Fruit fly (Drosophila melanogaster) whole organism, prepupa: Measurements from ENCODE around the gene Nrt.
A peak's percentile ranks its signal among the peaks of the same experiment; 100 is the strongest.

Experiments
- Blimp-1 ChIP-seq: fragments of 200-800 bp; sonication (Bioruptor generic); optimal IDR thresholded peaks from 3 replicates; lab custom pipeline; 2017; ENCODE audit warnings: missing biosample characterization, missing genetic modification characterization, mild to moderate bottlenecking, moderate library complexity, missing genetic modification reagents
- CG10669 ChIP-seq: fragments of 200-800 bp; sonication (Bioruptor generic); optimal IDR thresholded peaks from 3 replicates; lab custom pipeline; 2018; ENCODE audit warnings: missing biosample characterization, mild to moderate bottlenecking, missing genetic modification characterization, moderate library complexity
- CG11294 ChIP-seq: fragments of 200-800 bp; sonication (Bioruptor generic); IDR thresholded peaks from 2 replicates; pipeline ENCODE4 v1.3.6; 2022; ENCODE audit warnings: missing biosample characterization, missing genetic modification characterization
- CG11762 ChIP-seq: fragments of 200-800 bp; sonication (Bioruptor generic); optimal IDR thresholded peaks from 3 replicates; lab custom pipeline; 2016; ENCODE audit warnings: missing biosample characterization, missing genetic modification characterization; ENCODE audit not compliant: insufficient read depth
- CG11902 ChIP-seq: fragments of 200-800 bp; sonication (Bioruptor generic); optimal IDR thresholded peaks from 3 replicates; lab custom pipeline; 2016; ENCODE audit warnings: missing biosample characterization, missing genetic modification characterization
- CG15336 ChIP-seq: fragments of 200-800 bp; sonication (Bioruptor generic); IDR thresholded peaks from 2 replicates; pipeline ENCODE4 v1.3.6; 2022; ENCODE audit warnings: missing biosample characterization, missing genetic modification characterization
- CG1621 ChIP-seq: fragments of 200-800 bp; sonication (Bioruptor generic); optimal IDR thresholded peaks from 3 replicates; lab custom pipeline; 2018; ENCODE audit warnings: missing biosample characterization, mild to moderate bottlenecking, missing genetic modification characterization
- CG16779 ChIP-seq: fragments of 200-800 bp; sonication (Bioruptor generic); optimal IDR thresholded peaks from 3 replicates; lab custom pipeline; 2017; ENCODE audit warnings: missing biosample characterization, mild to moderate bottlenecking, missing genetic modification characterization
- CG31627 ChIP-seq: fragments of 200-800 bp; sonication (Bioruptor generic); optimal IDR thresholded peaks from 3 replicates; lab custom pipeline; 2016; ENCODE audit warnings: missing biosample characterization, missing genetic modification characterization
- CG3919 ChIP-seq: fragments of 200-800 bp; sonication (Bioruptor generic); optimal IDR thresholded peaks from 3 replicates; lab custom pipeline; 2016; ENCODE audit warnings: missing biosample characterization, missing genetic modification characterization
- CG6163 ChIP-seq: fragments of 200-800 bp; sonication (Bioruptor generic); IDR thresholded peaks from 3 replicates; pipeline ENCODE4 v1.3.6; 2022; ENCODE audit warnings: missing biosample characterization, missing genetic modification characterization
- CG6276 ChIP-seq: fragments of 200-800 bp; sonication (Bioruptor generic); optimal IDR thresholded peaks from 2 replicates; lab custom pipeline; 2017; ENCODE audit warnings: missing biosample characterization, mild to moderate bottlenecking, missing genetic modification characterization
- CG6854 ChIP-seq: fragments of 200-800 bp; sonication (Bioruptor generic); optimal IDR thresholded peaks from 2 replicates; lab custom pipeline; 2017; ENCODE audit warnings: missing biosample characterization, mild to moderate bottlenecking, missing genetic modification characterization
- CG7368 ChIP-seq: fragments of 200-800 bp; sonication (Bioruptor generic); optimal IDR thresholded peaks from 3 replicates; lab custom pipeline; 2016; ENCODE audit warnings: missing biosample characterization, missing genetic modification characterization
- CG8119 ChIP-seq: fragments of 200-800 bp; sonication (Bioruptor generic); IDR thresholded peaks from 3 replicates; pipeline ENCODE4 v1.3.6; 2022; ENCODE audit warnings: missing biosample characterization, missing genetic modification characterization
- CG8319 ChIP-seq: fragments of 200-800 bp; sonication (Bioruptor generic); optimal IDR thresholded peaks from 3 replicates; lab custom pipeline; 2016; ENCODE audit warnings: missing biosample characterization, missing genetic modification characterization
- CG8632 ChIP-seq: fragments of 200-800 bp; sonication (Bioruptor generic); optimal IDR thresholded peaks from 3 replicates; lab custom pipeline; 2016; ENCODE audit warnings: missing biosample characterization, missing genetic modification characterization
- CG9139 ChIP-seq: fragments of 200-800 bp; sonication (Bioruptor generic); optimal IDR thresholded peaks from 3 replicates; lab custom pipeline; 2017; ENCODE audit warnings: missing biosample characterization, mild to moderate bottlenecking, missing genetic modification characterization
- Eip75B ChIP-seq: fragments of 200-800 bp; sonication (Bioruptor generic); optimal IDR thresholded peaks from 3 replicates; lab custom pipeline; 2016; ENCODE audit warnings: missing biosample characterization, missing genetic modification characterization
- Eip78C ChIP-seq: fragments of 200-800 bp; sonication (Bioruptor generic); peaks from one replicate; lab custom pipeline; 2016; ENCODE audit warnings: missing biosample characterization, missing genetic modification characterization
- Eip93F ChIP-seq: fragments of 200-800 bp; sonication (Bioruptor generic); optimal IDR thresholded peaks from 2 replicates; lab custom pipeline; 2016; ENCODE audit warnings: missing biosample characterization, mild to moderate bottlenecking, missing genetic modification characterization
- Ets96B ChIP-seq: fragments of 200-800 bp; optimal IDR thresholded peaks from 2 replicates; lab custom pipeline; 2019; ENCODE audit warnings: missing biosample characterization, mild to moderate bottlenecking, missing genetic modification characterization, moderate library complexity
- Gug ChIP-seq: fragments of 200-800 bp; sonication (Bioruptor generic); IDR thresholded peaks from 2 replicates; pipeline ENCODE4 v1.3.6; 2022; ENCODE audit warnings: missing biosample characterization, missing genetic modification characterization
- Hr38 ChIP-seq: sonication (Bioruptor generic); optimal IDR thresholded peaks from 2 replicates; lab custom pipeline; 2016; ENCODE audit warnings: missing biosample characterization, missing genetic modification characterization
- Hr39 ChIP-seq: fragments of 200-800 bp; sonication (Bioruptor generic); optimal IDR thresholded peaks from 2 replicates; lab custom pipeline; 2016; ENCODE audit warnings: missing biosample characterization, missing genetic modification characterization
- Hr4 ChIP-seq: fragments of 200-800 bp; sonication (Bioruptor generic); optimal IDR thresholded peaks from 3 replicates; lab custom pipeline; 2016; ENCODE audit warnings: missing biosample characterization, missing genetic modification characterization
- Met ChIP-seq: fragments of 200-800 bp; sonication (Bioruptor generic); optimal IDR thresholded peaks from 3 replicates; lab custom pipeline; 2016; ENCODE audit warnings: missing biosample characterization, missing genetic modification characterization
- OdsH ChIP-seq: fragments of 200-800 bp; sonication (Bioruptor generic); optimal IDR thresholded peaks from 3 replicates; lab custom pipeline; 2016; ENCODE audit warnings: missing biosample characterization, missing genetic modification characterization
- Sox102F ChIP-seq: fragments of 200-800 bp; sonication (Bioruptor generic); optimal IDR thresholded peaks from 2 replicates; lab custom pipeline; 2016; ENCODE audit warnings: missing biosample characterization, mild to moderate bottlenecking, missing genetic modification characterization
- Sox15 ChIP-seq: fragments of 200-800 bp; sonication (Bioruptor generic); optimal IDR thresholded peaks from 3 replicates; lab custom pipeline; 2016; ENCODE audit warnings: missing biosample characterization, missing genetic modification characterization
- achi ChIP-seq: fragments of 200-800 bp; sonication (Bioruptor generic); optimal IDR thresholded peaks from 3 replicates; lab custom pipeline; 2016; ENCODE audit warnings: missing biosample characterization, missing genetic modification characterization
- acj6 ChIP-seq: fragments of 200-800 bp; sonication (Bioruptor generic); optimal IDR thresholded peaks from 3 replicates; lab custom pipeline; 2016; ENCODE audit warnings: missing biosample characterization, missing genetic modification characterization
- cyc ChIP-seq: fragments of 200-800 bp; sonication (Bioruptor generic); optimal IDR thresholded peaks from 3 replicates; lab custom pipeline; 2016; ENCODE audit warnings: missing biosample characterization, missing genetic modification characterization
- dac ChIP-seq: fragments of 200-800 bp; sonication (Bioruptor generic); optimal IDR thresholded peaks from 2 replicates; lab custom pipeline; 2017; ENCODE audit warnings: missing biosample characterization, mild to moderate bottlenecking, missing genetic modification characterization
- dsx ChIP-seq: fragments of 200-800 bp; optimal IDR thresholded peaks from 3 replicates; lab custom pipeline; 2019; ENCODE audit warnings: missing biosample characterization, mild to moderate bottlenecking, missing genetic modification characterization, moderate library complexity; ENCODE audit not compliant: poor library complexity, severe bottlenecking
- eg ChIP-seq: fragments of 200-800 bp; sonication (Bioruptor generic); IDR thresholded peaks from 3 replicates; pipeline ENCODE4 v1.3.6; 2022; ENCODE audit warnings: missing biosample characterization, missing genetic modification characterization
- esn ChIP-seq: fragments of 200-800 bp; sonication (Bioruptor generic); optimal IDR thresholded peaks from 2 replicates; lab custom pipeline; 2016; ENCODE audit warnings: missing biosample characterization, mild to moderate bottlenecking, missing genetic modification characterization, moderate library complexity
- fd59A ChIP-seq: fragments of 200-800 bp; sonication (Bioruptor generic); optimal IDR thresholded peaks from 2 replicates; lab custom pipeline; 2017; ENCODE audit warnings: missing biosample characterization, mild to moderate bottlenecking, missing genetic modification characterization, missing genetic modification reagents
- fkh ChIP-seq: fragments of 200-800 bp; sonication (Bioruptor generic); optimal IDR thresholded peaks from 3 replicates; lab custom pipeline; 2017; ENCODE audit warnings: missing biosample characterization, mild to moderate bottlenecking, missing genetic modification characterization, moderate library complexity
- lz ChIP-seq: fragments of 200-800 bp; sonication (Bioruptor generic); optimal IDR thresholded peaks from 3 replicates; lab custom pipeline; 2016; ENCODE audit warnings: missing biosample characterization, missing genetic modification characterization
- pdm3 ChIP-seq: fragments of 200-800 bp; sonication (Bioruptor generic); optimal IDR thresholded peaks from 3 replicates; lab custom pipeline; 2016; ENCODE audit warnings: missing biosample characterization, missing genetic modification characterization
- salr ChIP-seq, 2 experiments: fragments of 200-800 bp; sonication (Bioruptor generic); optimal IDR thresholded peaks; 3 replicates each; lab custom pipeline; 2016 to 2018; ENCODE audit warnings: missing biosample characterization in 2 of 2, missing genetic modification characterization in 2 of 2, mild to moderate bottlenecking in 1 of 2
- ss ChIP-seq, 2 experiments: fragments of 200-800 bp; sonication (Bioruptor generic); optimal IDR thresholded peaks; 2 replicates in 1 of 2; 3 replicates in 1 of 2; lab custom pipeline; 2017 to 2018; ENCODE audit warnings: mild to moderate bottlenecking in 2 of 2, missing biosample characterization in 2 of 2, missing genetic modification characterization in 2 of 2, moderate library complexity in 1 of 2
- topi ChIP-seq: fragments of 200-800 bp; sonication (Bioruptor generic); optimal IDR thresholded peaks from 3 replicates; lab custom pipeline; 2016; ENCODE audit warnings: missing biosample characterization, missing genetic modification characterization
- vri ChIP-seq: fragments of 200-800 bp; sonication (Bioruptor generic); optimal IDR thresholded peaks from 3 replicates; lab custom pipeline; 2016; ENCODE audit warnings: missing biosample characterization, mild to moderate bottlenecking, missing genetic modification characterization

Nrt gene

DNA sequence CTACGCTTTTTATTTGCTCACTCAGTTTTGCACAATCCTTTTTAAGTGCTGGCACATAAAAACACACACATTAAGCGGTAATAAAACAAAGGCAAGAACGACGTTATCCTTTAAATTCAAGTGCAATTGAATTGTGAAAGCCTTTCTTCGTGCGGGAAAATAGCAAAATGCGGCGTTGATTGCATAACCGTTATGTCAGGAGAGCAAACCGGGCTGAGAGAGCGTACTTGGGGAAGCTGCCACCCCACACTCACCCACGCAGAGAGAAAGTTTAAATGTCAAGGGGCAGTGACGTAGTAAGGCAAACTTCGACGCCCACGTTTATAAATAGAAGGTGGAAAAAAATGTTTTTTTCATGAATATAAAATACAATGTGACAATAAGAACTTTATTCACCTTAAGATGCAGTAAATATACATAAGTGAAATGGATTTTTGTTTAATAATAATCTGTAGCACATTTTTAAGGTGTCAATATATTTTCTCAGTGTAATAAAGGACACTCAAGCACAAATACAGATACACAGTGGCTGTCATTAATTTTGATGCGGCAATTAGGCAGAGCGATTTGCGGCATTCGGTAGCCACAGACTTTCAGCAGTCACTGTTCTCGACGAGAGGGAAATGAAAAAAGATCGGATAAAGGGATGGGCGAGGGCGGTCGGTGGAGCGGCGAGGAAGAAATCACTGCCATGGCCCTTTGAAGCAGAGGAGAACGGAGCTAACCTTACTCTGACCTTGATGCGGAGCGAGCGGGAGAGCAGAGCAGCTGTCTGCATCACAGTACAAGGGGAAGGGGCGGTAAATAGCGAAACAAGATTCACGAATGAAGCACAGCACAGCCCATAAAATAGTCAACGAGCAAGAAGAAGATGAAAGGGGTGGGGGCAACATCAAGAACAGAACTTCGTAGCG lies 40.2 kb downstream of the Nrt start (continued):
- TF ChIP-seq lz (peak; percentile 42), Sox102F (GFP tag; lab: Kevin White, UChicago) (peak; percentile 52), CG6163 (peak; percentile 30; the same call in 1 of the 3 replicates), Hr38 (GFP tag; lab: Kevin White, UChicago) (no peak), Met (GFP tag; lab: Kevin White, UChicago) (peak; percentile 59), fd59A (GFP tag; lab: Kevin White, UChicago) (peak; percentile 29), CG8119 (GFP tag; lab: Robert Waterston, UW) (no peak; the same call in 2 of the 3 replicates), Eip75B (GFP tag; lab: Kevin White, UChicago) (peak; percentile 65), acj6 (peak; percentile 51), CG6276 (no peak), Ets96B (tag; lab: Kevin White, UChicago) (peak; percentile 71), dsx (GFP tag; lab: Kevin White, UChicago) (peak; percentile 52), CG7368 (peak; percentile 24), CG6854 (GFP tag; lab: Kevin White, UChicago) (no peak), Eip93F (GFP tag; lab: Kevin White, UChicago) (no peak), CG31627 (peak; percentile 26), vri (peak; percentile 7), Sox15 (peak; percentile 9), Gug (GFP tag; lab: Robert Waterston, UW) (no peak), Hr39 (peak; percentile 42), CG8632 (GFP tag; lab: Kevin White, UChicago) (peak; percentile 62)

DNA sequence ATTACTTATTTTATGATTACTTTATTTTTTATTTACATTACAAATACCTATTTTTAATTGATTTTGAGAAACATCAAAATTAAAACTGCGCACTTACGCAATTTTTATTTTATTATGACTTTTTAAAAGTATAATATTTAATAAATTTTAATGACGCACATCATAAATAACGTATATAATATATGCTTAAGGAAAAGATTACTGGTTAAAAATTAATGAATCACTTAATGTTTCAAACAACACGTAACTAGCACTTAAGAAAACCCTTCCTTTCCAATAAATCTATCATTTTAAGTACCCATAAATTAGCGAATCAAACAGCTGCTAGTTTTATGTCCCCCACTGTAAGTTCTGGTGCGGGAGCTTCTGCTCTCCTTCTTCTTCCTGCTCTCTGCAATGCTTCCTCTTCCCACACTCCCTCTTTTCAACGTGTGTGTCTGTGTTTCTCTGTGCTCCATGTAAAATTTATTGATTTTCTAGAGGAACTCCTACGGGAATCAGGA lies 41.0 kb downstream of the Nrt start:
- TF ChIP-seq Sox102F (GFP tag; lab: Kevin White, UChicago) (peak; percentile 46), Ets96B (tag; lab: Kevin White, UChicago) (peak; percentile 89), CG9139 (GFP tag; lab: Kevin White, UChicago) (peak; percentile 72), CG11902 (GFP tag; lab: Kevin White, UChicago) (peak; percentile 60), acj6 (peak; percentile 87), Hr4 (GFP tag; lab: Kevin White, UChicago) (peak; percentile 66), Eip75B (GFP tag; lab: Kevin White, UChicago) (peak; percentile 7), dac (GFP tag; lab: Kevin White, UChicago) (peak; percentile 38), CG8319 (GFP tag; lab: Kevin White, UChicago) (peak; percentile 65), vri (peak; percentile 8), CG10669 (peak; percentile 76), pdm3 (GFP tag; lab: Kevin White, UChicago) (peak; percentile 66), lz (peak; percentile 55), Met (GFP tag; lab: Kevin White, UChicago) (peak; percentile 68), fkh (GFP tag; lab: Kevin White, UChicago) (no peak), esn (GFP tag; lab: Kevin White, UChicago) (peak; percentile 80), CG11762 (GFP tag; lab: Kevin White, UChicago) (peak; percentile 59), CG6276 (peak; percentile 83), CG8632 (GFP tag; lab: Kevin White, UChicago) (peak; percentile 85), eg (GFP tag; lab: Robert Waterston, UW) (peak; percentile 64; the same call in 2 of the 3 replicates), CG8119 (GFP tag; lab: Robert Waterston, UW) (peak; percentile 84), OdsH (GFP tag; lab: Kevin White, UChicago) (peak; percentile 84), topi (GFP tag; lab: Kevin White, UChicago) (peak; percentile 37), achi (GFP tag; lab: Kevin White, UChicago) (peak; percentile 82), CG11294 (GFP tag; lab: Robert Waterston, UW) (peak; percentile 49), CG15336 (GFP tag; lab: Robert Waterston, UW) (peak; percentile 80), salr (GFP tag; optimal IDR thresholded peaks at IDR 0.05; lab: Kevin White, UChicago) (peak; percentile 25 to 92), CG1621 (tag; lab: Kevin White, UChicago) (peak; percentile 53), Eip78C (GFP tag; lab: Kevin White, UChicago) (peak; percentile 93), CG3919 (peak; percentile 80), cyc (GFP tag; lab: Kevin White, UChicago) (peak; percentile 54), Gug (GFP tag; lab: Robert Waterston, UW) (0 out of 2 replicates have a peak, but pooled peaks have one; percentile 22), ss (GFP tag; optimal IDR thresholded peaks at IDR 0.05; lab: Kevin White, UChicago) (peak; percentile 84 to 91), CG6163 (peak; percentile 66; the same call in 1 of the 3 replicates), Blimp-1 (GFP tag; lab: Kevin White, UChicago) (peak; percentile 32), CG16779 (tag; lab: Kevin White, UChicago) (peak; percentile 84), CG31627 (peak; percentile 57), CG7368 (peak; percentile 36)
